Worm (Caenorhabditis elegans): ENCODE results near the gene F43E12.1.

F43E12.1 gene

DNA sequence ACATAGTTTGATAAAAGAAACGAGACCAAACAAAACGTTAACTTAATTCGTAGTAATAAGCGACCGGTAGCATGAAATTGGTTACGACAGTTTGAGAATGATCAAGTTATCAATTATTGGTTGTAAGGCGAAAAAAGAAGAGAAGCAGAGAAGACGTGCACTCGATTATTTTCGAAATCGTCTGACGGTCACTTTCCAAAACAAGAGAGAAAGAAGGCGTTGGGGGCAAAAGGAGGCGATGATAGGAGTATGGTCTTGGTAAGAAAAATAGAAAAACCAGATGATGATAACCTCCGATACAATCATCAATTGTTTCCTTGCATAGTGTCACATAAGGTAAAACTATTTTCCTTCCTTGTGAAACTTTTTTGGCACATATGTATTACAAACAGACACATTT, 20.0 kb upstream of the F43E12.1 start:
- TF ChIP-seq K02D7.2 (tag; optimal IDR thresholded peaks at IDR 0.05) (no peak), elt-2 (tag; optimal IDR thresholded peaks at IDR 0.05) (no peak), ref-2 (tag; optimal IDR thresholded peaks at IDR 0.05) (no peak), pros-1 (tag; optimal IDR thresholded peaks at IDR 0.05) (no peak), dmd-4 (tag; optimal IDR thresholded peaks at IDR 0.05; ENCODE audit: borderline replicate concordance) (no peak), ceh-24 (tag; optimal IDR thresholded peaks at IDR 0.05) (no peak), dve-1 (tag; optimal IDR thresholded peaks at IDR 0.05) (no peak), lin-11 (tag; optimal IDR thresholded peaks at IDR 0.05) (no peak), syd-9 (tag; optimal IDR thresholded peaks at IDR 0.05) (no peak), ceh-48 (tag; optimal IDR thresholded peaks at IDR 0.05) (no peak), odd-2 (tag; optimal IDR thresholded peaks at IDR 0.05) (no peak), rnt-1 (tag; optimal IDR thresholded peaks at IDR 0.05) (no peak), ceh-2 (tag; optimal IDR thresholded peaks at IDR 0.05) (no peak)

DNA sequence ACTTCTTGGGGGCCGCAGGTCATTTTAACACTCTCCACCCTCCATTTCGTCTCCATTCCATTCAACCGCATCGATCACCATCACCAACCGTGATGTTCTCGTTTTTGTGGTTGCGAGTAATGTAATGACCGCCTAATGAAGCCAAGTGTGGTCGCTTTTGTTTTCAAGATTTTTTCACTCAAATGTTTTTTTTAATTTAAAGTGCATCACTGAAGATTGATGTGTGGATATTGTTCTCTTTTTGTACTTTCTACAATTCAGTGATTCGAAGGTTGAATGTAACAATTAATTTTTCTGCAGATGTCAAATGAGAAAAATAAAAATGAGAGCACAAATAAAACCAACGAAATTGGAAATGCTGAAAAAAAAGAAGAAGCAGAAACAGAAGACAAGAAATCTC, 18.7 kb upstream of the F43E12.1 start, which contains the start of gene pgp-10:
Gene pgp-10, plus strand, starts transcription at position 301 of the 400 bp plus-strand sequence.
- TF ChIP-seq pat-9 (tag; optimal IDR thresholded peaks at IDR 0.05) (no peak), tbx-2 (tag; optimal IDR thresholded peaks at IDR 0.05) (no peak), nhr-11 (tag; optimal IDR thresholded peaks at IDR 0.05) (no peak), unc-42 (tag; optimal IDR thresholded peaks at IDR 0.05) (no peak), pax-1 (tag; optimal IDR thresholded peaks at IDR 0.05) (no peak), madf-2 (tag; optimal IDR thresholded peaks at IDR 0.05) (no peak), sox-2 (GFP tag; IDR thresholded peaks at IDR 0.05) (no peak), ceh-22 (tag; optimal IDR thresholded peaks at IDR 0.05) (no peak), ceh-9 (tag; optimal IDR thresholded peaks at IDR 0.05) (no peak), ceh-34 (tag; optimal IDR thresholded peaks at IDR 0.05) (no peak)

DNA sequence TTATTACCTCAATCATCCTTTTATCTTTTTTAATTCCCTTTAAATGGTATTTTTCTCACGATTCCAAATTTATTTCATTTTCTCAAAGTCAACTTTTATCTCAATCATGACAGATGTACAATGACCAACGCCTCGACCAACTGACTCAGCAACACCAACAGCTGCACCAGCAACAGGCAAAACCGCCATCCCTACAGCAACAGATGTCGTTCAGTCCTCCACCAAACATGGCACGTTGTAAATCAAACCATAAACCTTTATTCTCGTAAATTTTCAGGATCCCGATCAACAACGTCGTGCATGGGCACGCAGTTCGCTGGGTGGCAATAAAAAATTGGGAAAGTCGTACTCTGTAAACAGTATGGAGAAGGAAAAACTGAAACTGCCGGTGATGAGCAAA, 14.7 kb upstream of the F43E12.1 start:
- TF ChIP-seq hlh-6 (tag; optimal IDR thresholded peaks at IDR 0.05) (no peak), che-1 (tag; optimal IDR thresholded peaks at IDR 0.05) (no peak), hlh-8 (tag; optimal IDR thresholded peaks at IDR 0.05) (no peak), zip-5 (tag; optimal IDR thresholded peaks at IDR 0.05) (no peak), ceh-9 (tag; optimal IDR thresholded peaks at IDR 0.05) (no peak), hlh-13 (GFP tag; optimal IDR thresholded peaks at IDR 0.05) (no peak), elt-4 (tag; optimal IDR thresholded peaks at IDR 0.05) (no peak), pros-1 (tag; optimal IDR thresholded peaks at IDR 0.05) (no peak), unc-3 (GFP tag; conservative IDR thresholded peaks at IDR 0.05) (no peak), unc-3 (tag; optimal IDR thresholded peaks at IDR 0.05) (no peak), tbx-2 (tag; optimal IDR thresholded peaks at IDR 0.05) (no peak), pha-4 (tag; optimal IDR thresholded peaks at IDR 0.05) (no peak), gmeb-2 (tag; optimal IDR thresholded peaks at IDR 0.05) (no peak), pax-1 (tag; optimal IDR thresholded peaks at IDR 0.05) (no peak), npax-4 (tag; optimal IDR thresholded peaks at IDR 0.05) (no peak), K02D7.2 (tag; optimal IDR thresholded peaks at IDR 0.05) (no peak), lin-11 (tag; optimal IDR thresholded peaks at IDR 0.05) (no peak), T23F11.4 (GFP tag; optimal IDR thresholded peaks at IDR 0.05) (no peak), hlh-30 (tag; optimal IDR thresholded peaks at IDR 0.05; ENCODE audit: insufficient read depth) (no peak)

DNA sequence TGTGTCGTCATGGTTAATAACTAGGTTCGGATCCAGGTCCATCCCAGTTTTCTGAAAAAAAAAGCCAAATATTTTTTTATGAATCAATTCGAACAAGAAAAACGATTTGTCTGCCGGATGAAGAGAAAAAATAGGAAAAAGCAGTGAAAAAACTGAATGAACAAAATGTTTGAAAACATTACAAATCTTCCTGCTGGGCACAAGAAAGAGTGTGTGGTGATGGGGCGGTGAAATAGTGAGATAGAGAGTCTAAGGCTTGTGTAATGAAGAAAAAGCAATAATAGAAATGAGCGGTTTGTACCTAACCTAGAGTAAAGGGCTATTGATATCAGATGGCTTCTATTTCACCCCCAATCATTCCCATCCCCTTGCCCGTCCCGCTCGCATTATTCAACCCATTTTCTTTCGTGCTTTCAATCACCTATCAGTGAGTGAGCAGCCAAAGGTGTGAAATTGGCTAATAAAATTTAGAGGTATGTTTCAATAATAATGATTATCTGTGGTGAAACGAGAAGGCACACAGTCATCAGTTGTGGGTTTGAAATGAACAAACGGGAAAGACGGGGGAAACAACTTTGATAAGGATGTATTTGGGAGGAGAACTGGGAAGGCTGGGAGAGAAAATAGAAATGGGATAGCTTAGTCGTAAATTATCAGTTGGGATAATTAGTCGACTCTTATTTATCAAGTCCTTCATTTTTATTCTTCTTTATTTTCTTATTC, 6.7 kb upstream of the F43E12.1 start, which contains the start of gene bar-1:
Gene bar-1, minus strand, starts transcription at position 51 of the 723 bp plus-strand sequence.
- TF ChIP-seq K02D7.2 (tag; optimal IDR thresholded peaks at IDR 0.05) (no peak), unc-86 (tag; optimal IDR thresholded peaks at IDR 0.05) (no peak), che-1 (tag; optimal IDR thresholded peaks at IDR 0.05) (no peak), hlh-30 (tag; optimal IDR thresholded peaks at IDR 0.05; ENCODE audit: insufficient read depth) (no peak), pax-1 (tag; optimal IDR thresholded peaks at IDR 0.05) (no peak), ref-2 (tag; optimal IDR thresholded peaks at IDR 0.05) (no peak), K09A11.1 (tag; optimal IDR thresholded peaks at IDR 0.05; ENCODE audit: insufficient read depth) (no peak), npax-4 (tag; optimal IDR thresholded peaks at IDR 0.05) (no peak), dve-1 (tag; optimal IDR thresholded peaks at IDR 0.05) (no peak), pqm-1 (tag; optimal IDR thresholded peaks at IDR 0.05) (no peak), nfya-1 (tag; optimal IDR thresholded peaks at IDR 0.05) (no peak), elt-2 (tag; optimal IDR thresholded peaks at IDR 0.05) (no peak), unc-3 (GFP tag; conservative IDR thresholded peaks at IDR 0.05) (no peak), unc-3 (tag; optimal IDR thresholded peaks at IDR 0.05) (no peak), gmeb-2 (tag; optimal IDR thresholded peaks at IDR 0.05) (no peak), hlh-8 (tag; optimal IDR thresholded peaks at IDR 0.05) (no peak), ceh-19 (GFP tag; optimal IDR thresholded peaks at IDR 0.05) (no peak), rnt-1 (tag; optimal IDR thresholded peaks at IDR 0.05) (no peak), ceh-31 (tag; optimal IDR thresholded peaks at IDR 0.05) (no peak)
